Fruit fly (Drosophila melanogaster) whole organism, embryonic: ENCODE data around the gene CG43815.
A peak's percentile ranks its signal among the peaks of the same experiment; 100 is the strongest.

Source experiments
- ATbp ChIP-seq: fragments of 200-800 bp; sonication (Bioruptor generic); optimal IDR thresholded peaks from 2 replicates; lab custom pipeline; 2017; ENCODE audit warnings: missing biosample characterization, mild to moderate bottlenecking, missing genetic modification characterization, missing genetic modification reagents
- Atf3 ChIP-seq: fragments of 200-800 bp; sonication (Bioruptor generic); optimal IDR thresholded peaks from 3 replicates; lab custom pipeline; 2016; ENCODE audit warnings: missing biosample characterization, missing genetic modification characterization
- B-H1 ChIP-seq: fragments of 200-800 bp; sonication (Bioruptor generic); IDR thresholded peaks from 3 replicates; pipeline ENCODE4 v1.3.6; 2022; ENCODE audit warnings: missing biosample characterization, missing genetic modification characterization
- Blimp-1 ChIP-seq: fragments of 200-800 bp; sonication (Bioruptor generic); optimal IDR thresholded peaks from 3 replicates; lab custom pipeline; 2018; ENCODE audit warnings: missing biosample characterization, missing genetic modification characterization, mild to moderate bottlenecking, moderate library complexity, missing genetic modification reagents
- CG10959 ChIP-seq: fragments of 200-800 bp; sonication (Bioruptor generic); IDR thresholded peaks from 2 replicates; pipeline ENCODE4 v1.3.6; 2022; ENCODE audit warnings: missing biosample characterization, missing genetic modification characterization
- CG11504 ChIP-seq: fragments of 200-800 bp; sonication (Bioruptor generic); optimal IDR thresholded peaks from 3 replicates; lab custom pipeline; 2019; ENCODE audit warnings: missing biosample characterization, mild to moderate bottlenecking, missing genetic modification characterization, moderate library complexity
- CG11696 ChIP-seq: fragments of 200-800 bp; sonication (Bioruptor generic); IDR thresholded peaks from 2 replicates; pipeline ENCODE4 v1.3.6; 2022; ENCODE audit warnings: missing biosample characterization, missing genetic modification characterization
- CG12236 ChIP-seq: fragments of 200-800 bp; sonication (Bioruptor generic); optimal IDR thresholded peaks from 2 replicates; lab custom pipeline; 2016; ENCODE audit warnings: missing biosample characterization, missing genetic modification characterization
- CG12299 ChIP-seq: fragments of 200-800 bp; sonication (Bioruptor generic); optimal IDR thresholded peaks from 2 replicates; lab custom pipeline; 2018; ENCODE audit warnings: missing biosample characterization, mild to moderate bottlenecking, missing genetic modification characterization
- CG13424 ChIP-seq: fragments of 200-800 bp; sonication (Bioruptor generic); optimal IDR thresholded peaks from 2 replicates; lab custom pipeline; 2019; ENCODE audit warnings: missing biosample characterization, mild to moderate bottlenecking, missing genetic modification characterization, moderate library complexity
- CG14710 ChIP-seq: fragments of 200-800 bp; sonication (Bioruptor generic); optimal IDR thresholded peaks from 3 replicates; lab custom pipeline; 2019; ENCODE audit warnings: missing biosample characterization, mild to moderate bottlenecking, missing genetic modification characterization, moderate library complexity
- CG17385 ChIP-seq: fragments of 200-800 bp; sonication (Bioruptor generic); optimal IDR thresholded peaks from 3 replicates; lab custom pipeline; 2018; ENCODE audit warnings: missing biosample characterization, mild to moderate bottlenecking, missing genetic modification characterization
- CG1832 ChIP-seq: fragments of 200-800 bp; sonication (Bioruptor generic); optimal IDR thresholded peaks from 2 replicates; lab custom pipeline; 2017; ENCODE audit warnings: missing biosample characterization, mild to moderate bottlenecking, missing genetic modification characterization, inconsistent platforms
- CG3407 ChIP-seq: fragments of 200-800 bp; sonication (Bioruptor generic); optimal IDR thresholded peaks from 2 replicates; lab custom pipeline; 2018; ENCODE audit warnings: missing biosample characterization, mild to moderate bottlenecking, missing genetic modification characterization
- CG34224 ChIP-seq: fragments of 200-800 bp; sonication (Bioruptor generic); IDR thresholded peaks from 3 replicates; pipeline ENCODE4 v1.3.6; 2022; ENCODE audit warnings: missing biosample characterization, missing genetic modification characterization; ENCODE audit not compliant: partially characterized antibody
- CG5953 ChIP-seq: fragments of 200-800 bp; sonication (Bioruptor generic); IDR thresholded peaks from 2 replicates; pipeline ENCODE4 v1.3.6; 2022; ENCODE audit warnings: missing biosample characterization, missing genetic modification characterization
- CG7839 ChIP-seq: fragments of 200-800 bp; sonication (Bioruptor generic); optimal IDR thresholded peaks from 3 replicates; lab custom pipeline; 2018; ENCODE audit warnings: missing biosample characterization, mild to moderate bottlenecking, missing genetic modification characterization, moderate library complexity
- CG8765 ChIP-seq: fragments of 200-800 bp; sonication (Bioruptor generic); IDR thresholded peaks from 2 replicates; pipeline ENCODE4 v1.3.6; 2022; ENCODE audit warnings: missing biosample characterization, missing genetic modification characterization
- CG9876 ChIP-seq: fragments of 200-800 bp; sonication (Bioruptor generic); optimal IDR thresholded peaks from 2 replicates; lab custom pipeline; 2016; ENCODE audit warnings: missing biosample characterization, missing genetic modification characterization
- Chrac-16 ChIP-seq: fragments of 200-800 bp; sonication (Bioruptor generic); optimal IDR thresholded peaks from 3 replicates; lab custom pipeline; 2016; ENCODE audit warnings: missing biosample characterization, missing genetic modification characterization
- CkIIα-i1 ChIP-seq: fragments of 200-800 bp; sonication (Bioruptor generic); IDR thresholded peaks from 2 replicates; pipeline ENCODE4 v1.3.6; 2022; ENCODE audit warnings: missing biosample characterization, missing genetic modification characterization
- Dip2 ChIP-seq: fragments of 200-800 bp; sonication (Bioruptor generic); IDR thresholded peaks from 2 replicates; pipeline ENCODE4 v1.3.6; 2022; ENCODE audit warnings: missing biosample characterization, missing genetic modification characterization
- Doc3 ChIP-seq: fragments of 200-800 bp; sonication (Bioruptor generic); IDR thresholded peaks from 3 replicates; pipeline ENCODE4 v1.3.6; 2022; ENCODE audit warnings: missing biosample characterization, missing genetic modification characterization; ENCODE audit not compliant: partially characterized antibody
- E2f2 ChIP-seq: fragments of 200-800 bp; sonication (Bioruptor generic); IDR thresholded peaks from 2 replicates; pipeline ENCODE4 v1.3.6; 2022; ENCODE audit warnings: missing biosample characterization, missing genetic modification characterization
- ERR ChIP-seq: fragments of 200-800 bp; sonication (Bioruptor generic); optimal IDR thresholded peaks from 2 replicates; lab custom pipeline; 2016; ENCODE audit warnings: missing biosample characterization, missing genetic modification characterization
- Ets65A ChIP-seq: fragments of 200-800 bp; sonication (Bioruptor generic); peaks from one replicate; lab custom pipeline; 2016; ENCODE audit warnings: missing biosample characterization, missing genetic modification characterization
- HmgZ ChIP-seq: fragments of 200-800 bp; sonication (Bioruptor generic); optimal IDR thresholded peaks from 2 replicates; lab custom pipeline; 2018; ENCODE audit warnings: missing biosample characterization, mild to moderate bottlenecking, missing genetic modification characterization
- Hsf ChIP-seq: fragments of 200-800 bp; sonication (Bioruptor generic); optimal IDR thresholded peaks from 3 replicates; lab custom pipeline; 2016; ENCODE audit warnings: missing biosample characterization, missing genetic modification characterization
- Mrtf ChIP-seq: fragments of 200-800 bp; sonication (Bioruptor generic); IDR thresholded peaks from 3 replicates; pipeline ENCODE4 v1.3.6; 2022; ENCODE audit warnings: missing biosample characterization, missing genetic modification characterization
- Nf-YA ChIP-seq: fragments of 200-800 bp; sonication (Bioruptor generic); IDR thresholded peaks from 2 replicates; pipeline ENCODE4 v1.3.6; 2022; ENCODE audit warnings: missing biosample characterization, missing genetic modification characterization
- Rx ChIP-seq: fragments of 200-800 bp; sonication (Bioruptor generic); IDR thresholded peaks from 2 replicates; pipeline ENCODE4 v1.3.6; 2022; ENCODE audit warnings: missing biosample characterization, missing genetic modification characterization
- Six4 ChIP-seq: fragments of 200-800 bp; sonication (Bioruptor generic); optimal IDR thresholded peaks from 2 replicates; lab custom pipeline; 2016; ENCODE audit warnings: missing biosample characterization, missing genetic modification characterization
- Ssrp ChIP-seq: fragments of 200-800 bp; sonication (Bioruptor generic); optimal IDR thresholded peaks from 2 replicates; lab custom pipeline; 2018; ENCODE audit warnings: missing biosample characterization, mild to moderate bottlenecking, missing genetic modification characterization, moderate library complexity
- Trl ChIP-seq, 3 experiments: fragments of >200 bp in 2 of 3; fragments of 200-800 bp in 1 of 3; sonication (Bioruptor generic) in 1 of 3; optimal IDR thresholded peaks; 2 replicates in 1 of 3; 3 replicates in 2 of 3; lab custom pipeline; 2016 to 2017; ENCODE audit warnings: missing biosample characterization in 1 of 3, missing genetic modification characterization in 1 of 3
- YL-1 ChIP-seq: fragments of 200-800 bp; sonication (Bioruptor generic); optimal IDR thresholded peaks from 3 replicates; lab custom pipeline; 2017; ENCODE audit warnings: missing biosample characterization, mild to moderate bottlenecking, missing genetic modification characterization
- br ChIP-seq: fragments of >200 bp; optimal IDR thresholded peaks from 2 replicates; lab custom pipeline; 2017
- cad ChIP-seq: fragments of >200 bp; optimal IDR thresholded peaks from 2 replicates; lab custom pipeline; 2017; ENCODE audit warnings: missing biosample characterization, missing genetic modification characterization
- dmrt11E ChIP-seq: fragments of 200-800 bp; sonication (Bioruptor generic); optimal IDR thresholded peaks from 3 replicates; lab custom pipeline; 2018; ENCODE audit warnings: missing biosample characterization, mild to moderate bottlenecking, missing genetic modification characterization, moderate library complexity
- dpn ChIP-seq, 2 experiments: fragments of 200-800 bp; sonication (Bioruptor generic); optimal IDR thresholded peaks; 3 replicates each; lab custom pipeline; 2016; ENCODE audit warnings: missing biosample characterization in 2 of 2, missing genetic modification characterization in 2 of 2
- fd102C ChIP-seq: fragments of 200-800 bp; sonication (Bioruptor generic); optimal IDR thresholded peaks from 2 replicates; lab custom pipeline; 2018; ENCODE audit warnings: missing biosample characterization, mild to moderate bottlenecking, missing genetic modification characterization, moderate library complexity
- gsb ChIP-seq: fragments of 200-800 bp; sonication (Bioruptor generic); IDR thresholded peaks from 2 replicates; pipeline ENCODE4 v1.3.6; 2022; ENCODE audit warnings: missing biosample characterization, missing genetic modification characterization
- gsb-n ChIP-seq: fragments of 200-800 bp; sonication (Bioruptor generic); optimal IDR thresholded peaks from 3 replicates; lab custom pipeline; 2018; ENCODE audit warnings: missing biosample characterization, mild to moderate bottlenecking, missing genetic modification characterization
- onecut ChIP-seq: fragments of 200-800 bp; sonication (Bioruptor generic); IDR thresholded peaks from 2 replicates; pipeline ENCODE4 v1.3.6; 2022; ENCODE audit warnings: missing biosample characterization, missing genetic modification characterization
- pros ChIP-seq: fragments of 200-800 bp; sonication (Bioruptor generic); optimal IDR thresholded peaks from 3 replicates; lab custom pipeline; 2019; ENCODE audit warnings: missing biosample characterization, mild to moderate bottlenecking, missing genetic modification characterization, moderate library complexity
- pzg ChIP-seq: fragments of 200-800 bp; sonication (Bioruptor generic); optimal IDR thresholded peaks from 3 replicates; lab custom pipeline; 2018; ENCODE audit warnings: missing biosample characterization, mild to moderate bottlenecking, missing genetic modification characterization, moderate library complexity
- repo ChIP-seq: fragments of 200-800 bp; sonication (Bioruptor generic); optimal IDR thresholded peaks from 2 replicates; lab custom pipeline; 2016; ENCODE audit warnings: missing biosample characterization, missing genetic modification characterization
- sens ChIP-seq: fragments of 200-800 bp; sonication (Bioruptor generic); peaks from one replicate; lab custom pipeline; 2016; ENCODE audit warnings: missing biosample characterization, missing genetic modification characterization
- sens-2 ChIP-seq: fragments of 200-800 bp; sonication (Bioruptor generic); IDR thresholded peaks from 2 replicates; pipeline ENCODE4 v1.3.6; 2022; ENCODE audit warnings: missing biosample characterization, missing genetic modification characterization
- ttk ChIP-seq: fragments of 200-800 bp; sonication (Bioruptor generic); IDR thresholded peaks from 2 replicates; pipeline ENCODE4 v2.1.2; 2022; ENCODE audit warnings: missing biosample characterization, missing genetic modification characterization
- yki ChIP-seq: fragments of >200 bp; optimal IDR thresholded peaks from 3 replicates; lab custom pipeline; 2018
- zf30C ChIP-seq: fragments of 200-800 bp; sonication (Bioruptor generic); optimal IDR thresholded peaks from 3 replicates; lab custom pipeline; 2018; ENCODE audit warnings: missing biosample characterization, mild to moderate bottlenecking, missing genetic modification characterization

The CG43815 gene

DNA sequence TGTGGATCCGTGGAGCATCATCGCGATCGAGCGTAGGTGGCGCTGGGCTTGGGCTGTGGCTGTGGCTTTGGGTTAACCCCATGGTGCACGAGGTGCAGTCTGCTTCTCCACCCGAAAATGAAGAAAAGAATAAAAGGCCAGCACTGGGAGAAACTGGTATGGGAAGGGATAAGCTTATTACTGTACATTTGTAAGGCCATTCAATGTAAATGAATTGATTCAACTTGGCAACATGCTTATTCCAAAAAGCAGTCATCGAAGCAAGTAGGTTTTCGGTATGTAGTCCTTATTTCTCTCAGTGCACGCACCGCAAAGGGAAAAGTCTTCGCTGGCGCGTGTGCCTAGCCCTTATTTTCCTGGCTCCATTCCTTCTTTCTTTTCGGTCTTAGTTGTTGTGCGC, 9.5 kb upstream of the CG43815 start (continued):
- TF ChIP-seq Chrac-16: peak; percentile 43
- peak; percentile 67 for TF ChIP-seq Ets65A
- TF ChIP-seq CG11696 (GFP tag; lab: Robert Waterston, UW): 0 out of 2 replicates have a peak, but pooled peaks have one; percentile 24
- TF ChIP-seq sens-2 (GFP tag; lab: Robert Waterston, UW): peak; percentile 25; the same call in 1 of the 2 replicates
- TF ChIP-seq CG5953: no peak
- TF ChIP-seq repo: peak; percentile 25
- peak; percentile 33 for TF ChIP-seq Ssrp (tag; lab: Kevin White, UChicago)
- no peak for TF ChIP-seq Doc3 (GFP tag; lab: Robert Waterston, UW)
- peak; percentile 14 for TF ChIP-seq Six4 (GFP tag; lab: Kevin White, UChicago)
- TF ChIP-seq CG7839: peak; percentile 53
- TF ChIP-seq dpn (GFP tag; optimal IDR thresholded peaks at IDR 0.05; lab: Kevin White, UChicago): peak in 1 of 2 experiments; percentile 11
- TF ChIP-seq CG13424 (tag; lab: Kevin White, UChicago): peak; percentile 14
- TF ChIP-seq CG14710 (tag; lab: Kevin White, UChicago): peak; percentile 62
- no peak for TF ChIP-seq Rx (GFP tag; lab: Robert Waterston, UW)
- TF ChIP-seq Dip2 (GFP tag; lab: Robert Waterston, UW): no peak
- peak; percentile 54; the same call in 1 of the 2 replicates for TF ChIP-seq CG10959 (GFP tag; lab: Robert Waterston, UW)
- peak; percentile 79 for TF ChIP-seq dmrt11E (tag; lab: Kevin White, UChicago)
- TF ChIP-seq Nf-YA (GFP tag; lab: Robert Waterston, UW): no peak
- no peak for TF ChIP-seq zf30C
- TF ChIP-seq CG17385 (GFP tag; lab: Kevin White, UChicago): peak; percentile 13
- peak; percentile 52 for TF ChIP-seq Blimp-1 (GFP tag; lab: Kevin White, UChicago)
- 0 out of 2 replicates have a peak, but pooled peaks have one; percentile 28 for TF ChIP-seq ttk (GFP tag; lab: Robert Waterston, UW)
- 0 out of 3 replicates have a peak, but pooled peaks have one; percentile 19 for TF ChIP-seq Mrtf (GFP tag; lab: Robert Waterston, UW)
- no peak for TF ChIP-seq CG1832
- TF ChIP-seq gsb-n (tag; lab: Kevin White, UChicago): peak; percentile 41
- peak; percentile 45 for TF ChIP-seq CG11504
- no peak for TF ChIP-seq CG34224 (GFP tag; lab: Robert Waterston, UW)

DNA sequence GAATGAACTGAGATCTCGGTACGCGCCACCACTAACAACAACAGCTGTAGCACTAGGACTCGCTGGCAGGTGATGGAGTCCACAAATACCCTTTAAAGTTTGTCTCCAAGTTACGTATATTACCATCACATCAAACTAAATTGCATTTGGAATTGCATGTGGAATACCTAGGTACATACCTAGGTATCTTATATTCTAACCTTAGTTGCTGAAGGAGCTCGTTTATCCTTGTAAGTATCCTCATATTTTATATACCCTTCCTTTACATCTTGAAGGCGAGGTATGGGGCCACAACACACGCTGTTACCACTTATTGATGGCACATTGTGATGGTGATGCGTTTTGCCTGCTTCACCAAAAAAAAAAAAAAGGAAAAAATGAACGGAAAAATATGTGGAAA, 8.6 kb upstream of the CG43815 start:
- TF ChIP-seq sens (GFP tag; lab: Kevin White, UChicago) (peak; percentile 63), br (no peak)

DNA sequence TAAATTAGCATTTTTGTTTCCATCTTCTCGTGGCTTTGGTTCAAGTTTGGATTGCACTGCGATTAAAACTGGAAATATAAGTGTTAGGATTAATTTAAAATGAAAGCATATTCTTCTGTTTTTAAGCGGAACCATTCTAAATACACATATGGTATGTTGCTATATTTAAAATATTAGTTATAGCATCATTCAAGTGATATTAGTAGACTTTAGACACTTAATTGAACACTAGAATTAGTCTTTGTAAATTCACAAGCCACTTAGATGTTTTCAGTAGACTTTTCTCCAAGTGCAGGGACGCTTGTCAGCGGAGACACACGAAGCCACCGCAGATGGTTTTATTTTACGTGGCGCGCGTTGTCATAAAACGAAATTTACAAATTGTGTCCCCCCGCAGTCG, 6.1 kb upstream of the CG43815 start:
- peak; percentile 12 for TF ChIP-seq ATbp (GFP tag; lab: Kevin White, UChicago)
- no peak for TF ChIP-seq CG12236 (GFP tag; lab: Kevin White, UChicago)
- no peak for TF ChIP-seq Trl (optimal IDR thresholded peaks at IDR 0.05; lab: Kevin White, UChicago)
- TF ChIP-seq Trl (GFP tag; optimal IDR thresholded peaks at IDR 0.05; lab: Kevin White, UChicago): no peak
- TF ChIP-seq cad (GFP tag; lab: Kevin White, UChicago): no peak
- TF ChIP-seq YL-1 (GFP tag; lab: Kevin White, UChicago): no peak
- TF ChIP-seq gsb (GFP tag; lab: Robert Waterston, UW): no peak
- TF ChIP-seq pzg: no peak
- no peak for TF ChIP-seq HmgZ (tag; lab: Kevin White, UChicago)
- TF ChIP-seq Atf3: no peak
- no peak for TF ChIP-seq CG3407
- TF ChIP-seq ttk (GFP tag; lab: Robert Waterston, UW): no peak
- TF ChIP-seq B-H1: no peak
- no peak for TF ChIP-seq E2f2 (GFP tag; lab: Robert Waterston, UW)
- no peak for TF ChIP-seq CG12299 (tag; lab: Kevin White, UChicago)
- no peak for TF ChIP-seq fd102C
- no peak for TF ChIP-seq CG9876 (GFP tag; lab: Kevin White, UChicago)
- TF ChIP-seq CkIIα-i1: no peak
- TF ChIP-seq yki: no peak
- 0 out of 2 replicates have a peak, but pooled peaks have one; percentile 17 for TF ChIP-seq onecut (GFP tag; lab: Robert Waterston, UW)
- peak; percentile 37 for TF ChIP-seq CG17385 (GFP tag; lab: Kevin White, UChicago)
- no peak for TF ChIP-seq Hsf (GFP tag; lab: Kevin White, UChicago)
- TF ChIP-seq CG8765 (GFP tag; lab: Robert Waterston, UW): no peak
- no peak for TF ChIP-seq pros (GFP tag; lab: Kevin White, UChicago)
- no peak for TF ChIP-seq ERR (GFP tag; lab: Kevin White, UChicago)
